Fruit fly (Drosophila melanogaster): ENCODE measurements around the gene CG13055.

The CG13055 gene

DNA sequence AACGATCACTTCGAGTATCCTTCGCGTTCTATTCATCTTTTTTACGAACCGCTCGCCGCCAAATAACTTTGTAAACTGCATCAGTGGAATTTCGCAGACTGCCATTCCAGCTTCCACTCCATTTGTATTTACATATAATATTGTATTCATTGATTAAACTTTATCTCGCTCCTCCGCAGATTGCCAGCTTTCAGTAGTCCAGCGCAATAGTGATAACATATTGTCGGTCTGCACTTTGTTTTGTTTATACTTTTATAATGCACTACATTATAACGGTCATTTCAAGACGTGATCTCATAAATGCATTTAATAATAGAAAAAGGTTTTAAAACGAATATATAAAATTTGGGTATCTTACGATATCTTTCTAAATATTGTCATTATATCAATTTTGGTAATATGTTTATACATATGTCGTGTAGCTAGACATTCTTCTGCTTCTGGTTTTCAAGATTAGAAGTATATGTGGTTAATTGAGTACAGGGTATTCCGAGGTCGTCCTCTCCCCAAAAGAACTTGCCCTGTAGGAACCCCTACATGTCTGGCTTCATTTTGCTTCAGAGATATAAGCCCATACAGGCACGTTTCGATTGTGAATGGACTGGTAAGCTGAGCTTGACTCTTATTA lies 16.1 kb upstream of the CG13055 start, which contains the start of gene CG4950:
TSS of gene CG4950 (minus strand) at position 51 of the 628 bp plus-strand sequence.
- TF ChIP-seq cyc (GFP tag; optimal IDR thresholded peaks at IDR 0.05) (no peak), CG4318 (GFP tag; optimal IDR thresholded peaks at IDR 0.05) (no peak), CG31627 (GFP tag; optimal IDR thresholded peaks at IDR 0.05) (peak; percentile 8), CG32006 (GFP tag; optimal IDR thresholded peaks at IDR 0.05) (peak; percentile 49), Eip75B (GFP tag; optimal IDR thresholded peaks at IDR 0.05) (peak; percentile 39), Hr4 (GFP tag; optimal IDR thresholded peaks at IDR 0.05) (peak; percentile 18), CG8319 (GFP tag; optimal IDR thresholded peaks at IDR 0.05) (no peak), Eip93F (GFP tag; optimal IDR thresholded peaks at IDR 0.05) (no peak), Hr38 (GFP tag; optimal IDR thresholded peaks at IDR 0.05) (no peak), vri (GFP tag; optimal IDR thresholded peaks at IDR 0.05) (no peak), Sox14 (GFP tag; optimal IDR thresholded peaks at IDR 0.05) (peak; percentile 44), fkh (GFP tag; optimal IDR thresholded peaks at IDR 0.05) (no peak), dac (GFP tag; optimal IDR thresholded peaks at IDR 0.05) (no peak), acj6 (GFP tag; optimal IDR thresholded peaks at IDR 0.05) (peak; percentile 8), CG8632 (GFP tag; optimal IDR thresholded peaks at IDR 0.05) (peak; percentile 30), eg (GFP tag; IDR thresholded peaks at IDR 0.05) (no peak), CG6808 (GFP tag; optimal IDR thresholded peaks at IDR 0.05) (peak; percentile 41), Ets21C (GFP tag; optimal IDR thresholded peaks at IDR 0.05) (no peak), OdsH (GFP tag; optimal IDR thresholded peaks at IDR 0.05) (peak; percentile 34), CG3032 (tag; optimal IDR thresholded peaks at IDR 0.05) (peak; percentile 69), ss (GFP tag; optimal IDR thresholded peaks at IDR 0.05) (peak; percentile 18 to 61), CG1621 (tag; optimal IDR thresholded peaks at IDR 0.05) (no peak), CG16779 (tag; optimal IDR thresholded peaks at IDR 0.05) (peak; percentile 15), CG3919 (GFP tag; optimal IDR thresholded peaks at IDR 0.05) (peak; percentile 29), topi (GFP tag; optimal IDR thresholded peaks at IDR 0.05) (peak; percentile 27), svp (GFP tag) (peak; percentile 74), CG6792 (GFP tag; optimal IDR thresholded peaks at IDR 0.05) (peak; percentile 26), net (GFP tag; optimal IDR thresholded peaks at IDR 0.05) (peak; percentile 1), Eip78C (GFP tag) (peak; percentile 87), Met (GFP tag; optimal IDR thresholded peaks at IDR 0.05) (peak; percentile 33), CG11762 (GFP tag; optimal IDR thresholded peaks at IDR 0.05; ENCODE audit: insufficient read depth) (no peak), CG8119 (GFP tag; IDR thresholded peaks at IDR 0.05) (peak; percentile 20; the same call in 1 of the 3 replicates), spab (GFP tag; optimal IDR thresholded peaks at IDR 0.05) (peak; percentile 50), CG6163 (GFP tag; IDR thresholded peaks at IDR 0.05) (0 out of 3 replicates have a peak, but pooled peaks have one; percentile 20), CG7368 (GFP tag; optimal IDR thresholded peaks at IDR 0.05) (no peak), Sox102F (GFP tag; optimal IDR thresholded peaks at IDR 0.05) (no peak), Hr39 (GFP tag; optimal IDR thresholded peaks at IDR 0.05) (peak; percentile 12), CG6276 (GFP tag; optimal IDR thresholded peaks at IDR 0.05) (peak; percentile 25), achi (GFP tag; optimal IDR thresholded peaks at IDR 0.05) (peak; percentile 31), lz (GFP tag; optimal IDR thresholded peaks at IDR 0.05) (peak; percentile 19), pdm3 (GFP tag; optimal IDR thresholded peaks at IDR 0.05) (peak; percentile 47), CG10631 (GFP tag; optimal IDR thresholded peaks at IDR 0.05) (no peak), dsx (GFP tag; optimal IDR thresholded peaks at IDR 0.05; ENCODE audit: poor library complexity, severe bottlenecking) (peak; percentile 52), CG11902 (GFP tag; optimal IDR thresholded peaks at IDR 0.05) (no peak), Ets96B (tag; optimal IDR thresholded peaks at IDR 0.05) (peak; percentile 59), Gug (GFP tag; IDR thresholded peaks at IDR 0.05) (peak; percentile 42; the same call in 1 of the 2 replicates), esn (GFP tag; optimal IDR thresholded peaks at IDR 0.05) (no peak), fd59A (GFP tag; optimal IDR thresholded peaks at IDR 0.05) (peak; percentile 33), CG9139 (GFP tag; optimal IDR thresholded peaks at IDR 0.05) (peak; percentile 2), Blimp-1 (GFP tag; optimal IDR thresholded peaks at IDR 0.05) (no peak), CG10669 (GFP tag; optimal IDR thresholded peaks at IDR 0.05) (peak; percentile 56)

All from whole organism, prepupa.